Worm (Caenorhabditis elegans): ENCODE results near the gene R12B2.3.

DNA sequence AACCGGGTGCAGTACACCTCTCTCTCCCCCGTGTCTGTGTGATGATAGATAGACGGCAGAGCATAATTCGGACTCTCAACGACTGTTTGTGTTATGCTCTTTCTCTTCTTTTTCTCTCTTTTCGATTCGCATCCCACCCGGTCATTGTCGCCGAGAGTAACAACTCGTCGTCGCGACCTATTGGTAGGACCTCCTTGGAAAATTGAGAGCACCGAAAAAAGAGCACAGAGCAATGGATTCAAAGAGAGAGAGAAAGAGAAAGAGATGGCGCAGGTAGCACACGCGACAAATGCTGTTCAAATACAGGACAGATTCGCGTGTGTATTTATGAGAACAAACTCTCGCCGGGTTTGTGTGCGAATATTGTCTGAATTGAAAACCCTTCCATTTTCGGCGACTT, 38.3 kb downstream of the R12B2.3 start:
- TF ChIP-seq unc-62 (GFP tag; optimal IDR thresholded peaks at IDR 0.05) (no peak), somi-1 (GFP tag; optimal IDR thresholded peaks at IDR 0.05) (no peak), gei-17 (GFP tag; optimal IDR thresholded peaks at IDR 0.05) (no peak), snpc-4 (GFP tag; optimal IDR thresholded peaks at IDR 0.05) (no peak), snpc-4 (tag; optimal IDR thresholded peaks at IDR 0.05) (no peak), tlf-1 (GFP tag; optimal IDR thresholded peaks at IDR 0.05) (no peak), unc-130 (GFP tag; optimal IDR thresholded peaks at IDR 0.05) (no peak), T07F8.4 (tag; optimal IDR thresholded peaks at IDR 0.05) (no peak), hrde-1 (tag; optimal IDR thresholded peaks at IDR 0.05; ENCODE audit: borderline replicate concordance) (no peak), hmg-1.2 (GFP tag; IDR thresholded peaks at IDR 0.05) (no peak), lag-1 (GFP tag; IDR thresholded peaks at IDR 0.05) (no peak), B0336.3 (GFP tag; IDR thresholded peaks at IDR 0.05) (no peak)

Measured in whole organism, young adult.